Worm (Caenorhabditis elegans) whole organism, L2 larva: ENCODE measurements around the gene R12H7.4.

ENCODE experiments used
- ama-1 ChIP-seq: fragments of 150-350 bp; optimal IDR thresholded peaks from 2 replicates; lab custom pipeline; 2018; ENCODE audit warnings: inconsistent platforms
- blmp-1 ChIP-seq: sonication (generic microtip); optimal IDR thresholded peaks from 2 replicates; lab custom pipeline; 2017; ENCODE audit warnings: missing genetic modification characterization, mild to moderate bottlenecking, missing compliant biosample characterization, antibody characterized with exemption, moderate library complexity; ENCODE audit not compliant: insufficient read depth
- egl-27 ChIP-seq: sonication (generic microtip); optimal IDR thresholded peaks from 3 replicates; lab custom pipeline; 2017; ENCODE audit warnings: missing biosample characterization, missing genetic modification reagents, missing genetic modification characterization
- fos-1 ChIP-seq: fragments of 150-350 bp; optimal IDR thresholded peaks from 2 replicates; lab custom pipeline; 2014; ENCODE audit warnings: missing biosample characterization, missing genetic modification characterization
- gmeb-1 ChIP-seq: fragments of 150-350 bp; optimal IDR thresholded peaks from 2 replicates; lab custom pipeline; 2014; ENCODE audit warnings: missing biosample characterization, missing genetic modification characterization
- nhr-11 ChIP-seq: fragments of 150-350 bp; optimal IDR thresholded peaks from 2 replicates; lab custom pipeline; 2014; ENCODE audit warnings: missing biosample characterization, missing genetic modification characterization
- nhr-25 ChIP-seq: fragments of 150-350 bp; sonication (generic microtip); optimal IDR thresholded peaks from 3 replicates; lab custom pipeline; 2014; ENCODE audit warnings: missing biosample characterization, missing genetic modification characterization

ce11 chrX:13249102-13249501 is 32.2 kb downstream of the R12H7.4 start:
- TF ChIP-seq gmeb-1 (no peak), blmp-1 (tag; lab: Kevin White, UChicago) (no peak), nhr-25 (tag; lab: Kevin White, UChicago) (no peak), fos-1 (tag; lab: Kevin White, UChicago) (no peak), egl-27 (tag; lab: Kevin White, UChicago) (no peak), nhr-11 (tag; lab: Kevin White, UChicago) (no peak), ama-1 (no peak)
